Fruit fly (Drosophila melanogaster) whole organism, embryonic: ENCODE measurements around the gene E2f1.

Source experiments
- ATbp ChIP-seq: fragments of 200-800 bp; sonication (Bioruptor generic); optimal IDR thresholded peaks from 2 replicates; lab custom pipeline; 2017; ENCODE audit warnings: missing biosample characterization, mild to moderate bottlenecking, missing genetic modification characterization, missing genetic modification reagents
- Asciz ChIP-seq: fragments of 200-800 bp; sonication (Bioruptor generic); optimal IDR thresholded peaks from 2 replicates; lab custom pipeline; 2017; ENCODE audit warnings: missing biosample characterization, mild to moderate bottlenecking, missing genetic modification characterization, missing genetic modification reagents
- B-H2 ChIP-seq: fragments of 200-800 bp; sonication (Bioruptor generic); optimal IDR thresholded peaks from 2 replicates; lab custom pipeline; 2018; ENCODE audit warnings: missing biosample characterization, mild to moderate bottlenecking, missing genetic modification characterization
- BEAF-32 ChIP-seq: fragments of 200-800 bp; sonication (Bioruptor generic); optimal IDR thresholded peaks from 3 replicates; lab custom pipeline; 2017; ENCODE audit warnings: missing biosample characterization, missing genetic modification characterization, mild to moderate bottlenecking, moderate library complexity, missing genetic modification reagents
- CG10565 ChIP-seq: fragments of 200-800 bp; sonication (Bioruptor generic); optimal IDR thresholded peaks from 3 replicates; lab custom pipeline; 2016; ENCODE audit warnings: missing biosample characterization, mild to moderate bottlenecking, missing genetic modification characterization
- CG10979 ChIP-seq: fragments of 200-800 bp; sonication (Bioruptor generic); optimal IDR thresholded peaks from 2 replicates; lab custom pipeline; 2018; ENCODE audit warnings: missing biosample characterization, mild to moderate bottlenecking, missing genetic modification characterization, moderate library complexity
- CG11085 ChIP-seq: fragments of 200-800 bp; sonication (Bioruptor generic); IDR thresholded peaks from 2 replicates; pipeline ENCODE4 v1.3.6; 2022; ENCODE audit warnings: missing biosample characterization, missing genetic modification characterization
- CG12155 ChIP-seq: fragments of 200-800 bp; sonication (Bioruptor generic); optimal IDR thresholded peaks from 3 replicates; lab custom pipeline; 2016; ENCODE audit warnings: missing biosample characterization, missing genetic modification characterization
- CG12659 ChIP-seq: fragments of 200-800 bp; sonication (Bioruptor generic); optimal IDR thresholded peaks from 3 replicates; lab custom pipeline; 2017; ENCODE audit warnings: mild to moderate bottlenecking, missing biosample characterization, missing genetic modification reagents, missing genetic modification characterization
- CG15011 ChIP-seq: fragments of 200-800 bp; sonication (Bioruptor generic); optimal IDR thresholded peaks from 3 replicates; lab custom pipeline; 2018; ENCODE audit warnings: missing biosample characterization, mild to moderate bottlenecking, missing genetic modification characterization
- CG15073 ChIP-seq: fragments of 200-800 bp; sonication (Bioruptor generic); optimal IDR thresholded peaks from 2 replicates; lab custom pipeline; 2016; ENCODE audit warnings: missing biosample characterization, missing genetic modification characterization
- CG15269 ChIP-seq: fragments of 200-800 bp; sonication (Bioruptor generic); optimal IDR thresholded peaks from 2 replicates; lab custom pipeline; 2018; ENCODE audit warnings: missing biosample characterization, mild to moderate bottlenecking, missing genetic modification characterization, moderate library complexity
- CG18476 ChIP-seq: fragments of 200-800 bp; sonication (Bioruptor generic); optimal IDR thresholded peaks from 2 replicates; lab custom pipeline; 2016; ENCODE audit warnings: missing biosample characterization, mild to moderate bottlenecking, missing genetic modification characterization
- CG2116 ChIP-seq: fragments of 200-800 bp; sonication (Bioruptor generic); optimal IDR thresholded peaks from 3 replicates; lab custom pipeline; 2018; ENCODE audit warnings: missing biosample characterization, mild to moderate bottlenecking, missing genetic modification characterization
- CG2202 ChIP-seq: fragments of 200-800 bp; sonication (Bioruptor generic); optimal IDR thresholded peaks from 2 replicates; lab custom pipeline; 2018; ENCODE audit warnings: missing biosample characterization, mild to moderate bottlenecking, missing genetic modification characterization
- CG30020 ChIP-seq: fragments of 200-800 bp; optimal IDR thresholded peaks from 2 replicates; lab custom pipeline; 2019; ENCODE audit warnings: missing biosample characterization, mild to moderate bottlenecking, missing genetic modification characterization, moderate library complexity
- CG31224 ChIP-seq: fragments of 200-800 bp; sonication (Bioruptor generic); IDR thresholded peaks from 2 replicates; pipeline ENCODE4 v1.3.6; 2022; ENCODE audit warnings: missing biosample characterization, missing genetic modification characterization
- CG33213 ChIP-seq: fragments of 200-800 bp; sonication (Bioruptor generic); optimal IDR thresholded peaks from 3 replicates; lab custom pipeline; 2016; ENCODE audit warnings: missing biosample characterization, missing genetic modification characterization
- CG4328 ChIP-seq: fragments of 200-800 bp; sonication (Bioruptor generic); optimal IDR thresholded peaks from 3 replicates; lab custom pipeline; 2017; ENCODE audit warnings: missing biosample characterization, missing genetic modification reagents, missing genetic modification characterization
- CG6791 ChIP-seq: fragments of 200-800 bp; sonication (Bioruptor generic); IDR thresholded peaks from 3 replicates; pipeline ENCODE4 v1.3.6; 2022; ENCODE audit warnings: missing biosample characterization, missing genetic modification characterization; ENCODE audit not compliant: partially characterized antibody
- CG7963 ChIP-seq: fragments of 200-800 bp; sonication (Bioruptor generic); IDR thresholded peaks from 3 replicates; pipeline ENCODE4 v1.3.6; 2022; ENCODE audit warnings: missing biosample characterization, missing genetic modification characterization; ENCODE audit not compliant: partially characterized antibody
- Dip2 ChIP-seq: fragments of 200-800 bp; sonication (Bioruptor generic); IDR thresholded peaks from 2 replicates; pipeline ENCODE4 v1.3.6; 2022; ENCODE audit warnings: missing biosample characterization, missing genetic modification characterization
- E2f1 ChIP-seq: fragments of 200-800 bp; sonication (Bioruptor generic); IDR thresholded peaks from 2 replicates; pipeline ENCODE4 v1.3.6; 2022; ENCODE audit warnings: missing biosample characterization, missing genetic modification characterization
- Elba2 ChIP-seq: fragments of 200-800 bp; sonication (Bioruptor generic); optimal IDR thresholded peaks from 3 replicates; lab custom pipeline; 2016; ENCODE audit warnings: missing biosample characterization, missing genetic modification characterization
- Hr78 ChIP-seq, 2 experiments: fragments of 200-800 bp in 1 of 2; fragments of >200 bp in 1 of 2; sonication (Bioruptor generic) in 1 of 2; optimal IDR thresholded peaks; 2 replicates each; lab custom pipeline; 2017 to 2019; ENCODE audit warnings: missing biosample characterization in 2 of 2, missing genetic modification characterization in 2 of 2, mild to moderate bottlenecking in 1 of 2, moderate library complexity in 1 of 2
- Jarid2 ChIP-seq: fragments of 200-800 bp; sonication (Bioruptor generic); optimal IDR thresholded peaks from 3 replicates; lab custom pipeline; 2017; ENCODE audit warnings: mild to moderate bottlenecking, missing biosample characterization, missing genetic modification reagents, missing genetic modification characterization
- Max ChIP-seq: fragments of 200-800 bp; sonication (Bioruptor generic); optimal IDR thresholded peaks from 2 replicates; lab custom pipeline; 2016; ENCODE audit warnings: missing biosample characterization, mild to moderate bottlenecking, missing genetic modification characterization
- Neu2 ChIP-seq: fragments of 200-800 bp; sonication (Bioruptor generic); optimal IDR thresholded peaks from 3 replicates; lab custom pipeline; 2016; ENCODE audit warnings: missing biosample characterization, missing genetic modification characterization, borderline replicate concordance
- Oli ChIP-seq: fragments of 200-800 bp; sonication (Bioruptor generic); optimal IDR thresholded peaks from 2 replicates; lab custom pipeline; 2018; ENCODE audit warnings: missing biosample characterization, mild to moderate bottlenecking, missing genetic modification characterization, moderate library complexity
- Pdp1 ChIP-seq, 2 experiments: fragments of 200-800 bp; sonication (Bioruptor generic); optimal IDR thresholded peaks; 3 replicates each; lab custom pipeline; 2016; ENCODE audit warnings: missing biosample characterization in 2 of 2, missing genetic modification characterization in 2 of 2, mild to moderate bottlenecking in 1 of 2, moderate library complexity in 1 of 2
- Side ChIP-seq: fragments of 200-800 bp; sonication (Bioruptor generic); optimal IDR thresholded peaks from 2 replicates; lab custom pipeline; 2016; ENCODE audit warnings: missing biosample characterization, missing genetic modification characterization
- Usf ChIP-seq: fragments of 200-800 bp; sonication (Bioruptor generic); optimal IDR thresholded peaks from 2 replicates; lab custom pipeline; 2017; ENCODE audit warnings: missing genotype, missing biosample characterization, missing genetic modification characterization
- YL-1 ChIP-seq: fragments of 200-800 bp; sonication (Bioruptor generic); optimal IDR thresholded peaks from 3 replicates; lab custom pipeline; 2017; ENCODE audit warnings: missing biosample characterization, mild to moderate bottlenecking, missing genetic modification characterization
- ab ChIP-seq: fragments of 200-800 bp; sonication (Bioruptor generic); optimal IDR thresholded peaks from 2 replicates; lab custom pipeline; 2016; ENCODE audit warnings: missing biosample characterization, missing genetic modification characterization
- ap ChIP-seq: fragments of 200-800 bp; sonication (Bioruptor generic); IDR thresholded peaks from 2 replicates; pipeline ENCODE4 v1.3.6; 2022; ENCODE audit warnings: missing biosample characterization, missing genetic modification characterization
- cato ChIP-seq: fragments of 200-800 bp; sonication (Bioruptor generic); optimal IDR thresholded peaks from 2 replicates; lab custom pipeline; 2016; ENCODE audit warnings: missing biosample characterization, missing genetic modification characterization, borderline replicate concordance
- dm ChIP-seq: fragments of 200-800 bp; sonication (Bioruptor generic); optimal IDR thresholded peaks from 3 replicates; lab custom pipeline; 2016; ENCODE audit warnings: missing biosample characterization, missing genetic modification characterization
- en ChIP-seq: fragments of 200-800 bp; sonication (Bioruptor generic); optimal IDR thresholded peaks from 2 replicates; lab custom pipeline; 2016; ENCODE audit warnings: missing biosample characterization, missing genetic modification characterization
- fd96Cb ChIP-seq: fragments of 200-800 bp; sonication (Bioruptor generic); optimal IDR thresholded peaks from 2 replicates; lab custom pipeline; 2018; ENCODE audit warnings: missing biosample characterization, mild to moderate bottlenecking, missing genetic modification characterization, moderate library complexity
- lbe ChIP-seq: fragments of 200-800 bp; sonication (Bioruptor generic); optimal IDR thresholded peaks from 2 replicates; lab custom pipeline; 2016; ENCODE audit warnings: missing biosample characterization, mild to moderate bottlenecking, missing genetic modification characterization
- lilli ChIP-seq: fragments of 200-800 bp; sonication (Bioruptor generic); optimal IDR thresholded peaks from 3 replicates; lab custom pipeline; 2016; ENCODE audit warnings: missing biosample characterization, missing genetic modification characterization
- nerfin-1 ChIP-seq: fragments of 200-800 bp; sonication (Bioruptor generic); optimal IDR thresholded peaks from 3 replicates; lab custom pipeline; 2019; ENCODE audit warnings: missing biosample characterization, mild to moderate bottlenecking, missing genetic modification characterization, moderate library complexity
- pan ChIP-seq, 4 experiments: fragments of >200 bp in 3 of 4; fragments of 200-800 bp in 1 of 4; sonication (Bioruptor generic) in 1 of 4; optimal IDR thresholded peaks in 3 of 4; IDR thresholded peaks in 1 of 4; 2 replicates each; pipeline versions ENCODE4 v1.3.6 to Lab custom; 2017 to 2022; ENCODE audit warnings: missing biosample characterization in 2 of 4, missing genetic modification characterization in 2 of 4, mixed read lengths in 1 of 4
- pros ChIP-seq: fragments of 200-800 bp; sonication (Bioruptor generic); optimal IDR thresholded peaks from 3 replicates; lab custom pipeline; 2019; ENCODE audit warnings: missing biosample characterization, mild to moderate bottlenecking, missing genetic modification characterization, moderate library complexity
- ranshi ChIP-seq: fragments of 200-800 bp; sonication (Bioruptor generic); IDR thresholded peaks from 2 replicates; pipeline ENCODE4 v1.3.6; 2022; ENCODE audit warnings: missing biosample characterization, missing genetic modification characterization
- so ChIP-seq: fragments of 200-800 bp; sonication (Bioruptor generic); IDR thresholded peaks from 3 replicates; pipeline ENCODE4 v1.3.6; 2022; ENCODE audit warnings: missing biosample characterization, missing genetic modification characterization
- vnd ChIP-seq: fragments of 200-800 bp; sonication (Bioruptor generic); IDR thresholded peaks from 3 replicates; pipeline ENCODE4 v1.3.6; 2022; ENCODE audit warnings: missing biosample characterization, missing genetic modification characterization; ENCODE audit not compliant: partially characterized antibody
- zf30C ChIP-seq: fragments of 200-800 bp; sonication (Bioruptor generic); optimal IDR thresholded peaks from 3 replicates; lab custom pipeline; 2018; ENCODE audit warnings: missing biosample characterization, mild to moderate bottlenecking, missing genetic modification characterization

Gene E2f1

dm6 chr3R:21662501-21663007 is 1.9 kb upstream of the E2f1 start, which contains the start of gene Archease (continued):
- TF ChIP-seq E2f1 (GFP tag; lab: Robert Waterston, UW) = peak; percentile 55; the same call in 1 of the 2 replicates
- TF ChIP-seq ap (GFP tag; lab: Robert Waterston, UW) = no peak
- no peak for TF ChIP-seq CG11085 (GFP tag; lab: Robert Waterston, UW)
- TF ChIP-seq CG15073 = no peak
- no peak for TF ChIP-seq cato (GFP tag; lab: Kevin White, UChicago)
- TF ChIP-seq nerfin-1 (tag; lab: Kevin White, UChicago) = peak; percentile 82
- no peak for TF ChIP-seq CG7963
- no peak for TF ChIP-seq CG31224 (GFP tag; lab: Robert Waterston, UW)
- TF ChIP-seq Neu2 = no peak
- TF ChIP-seq fd96Cb (tag; lab: Kevin White, UChicago) = peak; percentile 34
- TF ChIP-seq CG33213 (GFP tag; lab: Kevin White, UChicago) = no peak
- peak; percentile 34 for TF ChIP-seq CG4328 (GFP tag; lab: Kevin White, UChicago)
- TF ChIP-seq CG18476 (GFP tag; lab: Kevin White, UChicago) = no peak
- TF ChIP-seq Dip2 (GFP tag; lab: Robert Waterston, UW) = no peak
- TF ChIP-seq ab (GFP tag; lab: Kevin White, UChicago) = no peak
- TF ChIP-seq pros = no peak
- no peak for TF ChIP-seq CG10565 (GFP tag; lab: Kevin White, UChicago)
- peak; percentile 28 for TF ChIP-seq Jarid2
- peak; percentile 51 for TF ChIP-seq lilli (GFP tag; lab: Kevin White, UChicago)
- TF ChIP-seq en = no peak
- TF ChIP-seq lbe = peak; percentile 68
- peak; percentile 59; the same call in 1 of the 3 replicates for TF ChIP-seq so (GFP tag; lab: Robert Waterston, UW)
- peak in 1 of 2 experiments; percentile 4 for TF ChIP-seq Pdp1 (GFP tag; optimal IDR thresholded peaks at IDR 0.05; lab: Kevin White, UChicago)
- TF ChIP-seq CG30020 (tag; lab: Kevin White, UChicago) = peak; percentile 6
- TF ChIP-seq CG12659 (GFP tag; lab: Kevin White, UChicago) = peak; percentile 69
- TF ChIP-seq ranshi = no peak
- TF ChIP-seq Max (GFP tag; lab: Kevin White, UChicago) = peak; percentile 23
- peak; percentile 7 for TF ChIP-seq Side (GFP tag; lab: Kevin White, UChicago)
- peak; percentile 67 for TF ChIP-seq CG15269 (tag; lab: Kevin White, UChicago)
- TF ChIP-seq CG12155 (GFP tag; lab: Kevin White, UChicago) = no peak
- peak; percentile 14 for TF ChIP-seq Oli
- no peak for TF ChIP-seq pan (optimal IDR thresholded peaks at IDR 0.05; lab: Kevin White, UChicago)
- TF ChIP-seq pan (GFP tag; optimal IDR thresholded peaks at IDR 0.05 in 1 of 2, IDR thresholded peaks at IDR 0.05 in 1 of 2) = peak in 1 of 2 experiments; percentile 44
- no peak for TF ChIP-seq Usf
- TF ChIP-seq Elba2 (GFP tag; lab: Kevin White, UChicago) = peak; percentile 53
- TF ChIP-seq zf30C (GFP tag; lab: Kevin White, UChicago) = no peak
- TF ChIP-seq CG2202 = peak; percentile 43
- TF ChIP-seq ATbp = peak; percentile 22
- peak; percentile 56 for TF ChIP-seq CG10979 (tag; lab: Kevin White, UChicago)
- TF ChIP-seq BEAF-32 (GFP tag; lab: Kevin White, UChicago) = peak; percentile 36
- no peak for TF ChIP-seq Hr78 (GFP tag; optimal IDR thresholded peaks at IDR 0.05; lab: Kevin White, UChicago)
- no peak for TF ChIP-seq vnd (GFP tag; lab: Robert Waterston, UW)
- peak; percentile 47 for TF ChIP-seq dm (GFP tag; lab: Kevin White, UChicago)
- no peak for TF ChIP-seq CG6791 (GFP tag; lab: Robert Waterston, UW)
- TF ChIP-seq YL-1 = peak; percentile 58
- TF ChIP-seq B-H2 (GFP tag; lab: Kevin White, UChicago) = peak; percentile 68
- TF ChIP-seq CG2116 (GFP tag; lab: Kevin White, UChicago) = peak; percentile 31
- TF ChIP-seq Asciz = peak; percentile 66
- peak; percentile 26 for TF ChIP-seq CG15011
